Worm (Caenorhabditis elegans) whole organism, mixed stage, embryonic: ENCODE results near the gene Y39G8B.13.
A peak's percentile ranks its signal among the peaks of the same experiment; 100 is the strongest.

ENCODE experiments used
- M03D4.4 ChIP-seq: sonication (generic microtip); optimal IDR thresholded peaks from 2 replicates; lab custom pipeline; 2017; ENCODE audit warnings: mild to moderate bottlenecking, missing genetic modification characterization, missing compliant biosample characterization
- bed-3 ChIP-seq: fragments of 200-800 bp; sonication (Bioruptor generic); optimal IDR thresholded peaks from 3 replicates; lab custom pipeline; 2018; ENCODE audit warnings: mild to moderate bottlenecking, missing genetic modification characterization, moderate library complexity, missing compliant biosample characterization
- blmp-1 ChIP-seq: fragments of 150-350 bp; optimal IDR thresholded peaks from 2 replicates; lab custom pipeline; 2014; ENCODE audit warnings: missing biosample characterization, missing genetic modification characterization
- ceh-39 ChIP-seq: fragments of 150-350 bp; optimal IDR thresholded peaks from 2 replicates; lab custom pipeline; 2014; ENCODE audit warnings: missing biosample characterization, missing genetic modification characterization
- ceh-43 ChIP-seq: fragments of 200-800 bp; sonication (Bioruptor generic); optimal IDR thresholded peaks from 2 replicates; lab custom pipeline; 2018; ENCODE audit warnings: mild to moderate bottlenecking, missing genetic modification characterization, moderate library complexity, missing compliant biosample characterization
- ceh-83 ChIP-seq: fragments of 200-800 bp; sonication (Bioruptor generic); optimal IDR thresholded peaks from 2 replicates; lab custom pipeline; 2018; ENCODE audit warnings: mild to moderate bottlenecking, missing genetic modification characterization, missing compliant biosample characterization
- ces-1 ChIP-seq: fragments of 150-350 bp; optimal IDR thresholded peaks from 2 replicates; lab custom pipeline; 2014; ENCODE audit warnings: missing biosample characterization, missing genetic modification reagents, missing genetic modification characterization
- cnd-1 ChIP-seq: fragments of 200-800 bp; sonication (Bioruptor generic); optimal IDR thresholded peaks from 2 replicates; lab custom pipeline; 2018; ENCODE audit warnings: mild to moderate bottlenecking, missing genetic modification characterization, missing compliant biosample characterization
- drap-1 ChIP-seq: fragments of 200-800 bp; sonication (Bioruptor generic); optimal IDR thresholded peaks from 3 replicates; lab custom pipeline; 2018; ENCODE audit warnings: mild to moderate bottlenecking, missing genetic modification characterization, missing compliant biosample characterization
- elt-1 ChIP-seq: sonication (generic microtip); optimal IDR thresholded peaks from 2 replicates; lab custom pipeline; 2017; ENCODE audit warnings: missing genetic modification characterization, mild to moderate bottlenecking, missing compliant biosample characterization, antibody characterized with exemption, moderate library complexity, borderline replicate concordance; ENCODE audit not compliant: insufficient read depth
- elt-3 ChIP-seq: fragments of 150-350 bp; optimal IDR thresholded peaks from 2 replicates; lab custom pipeline; 2014; ENCODE audit warnings: missing biosample characterization, missing genetic modification characterization
- flh-1 ChIP-seq: fragments of 200-800 bp; sonication (Bioruptor generic); optimal IDR thresholded peaks from 2 replicates; lab custom pipeline; 2018; ENCODE audit warnings: mild to moderate bottlenecking, missing genetic modification characterization, moderate library complexity, missing compliant biosample characterization
- ham-2 ChIP-seq: fragments of 200-800 bp; sonication (Bioruptor generic); optimal IDR thresholded peaks from 2 replicates; lab custom pipeline; 2018; ENCODE audit warnings: mild to moderate bottlenecking, missing genetic modification characterization, missing compliant biosample characterization
- hlh-1 ChIP-seq: fragments of 150-350 bp; optimal IDR thresholded peaks from 2 replicates; lab custom pipeline; 2014; ENCODE audit warnings: missing biosample characterization, missing genetic modification reagents, missing genetic modification characterization
- lin-13 ChIP-seq: fragments of 150-350 bp; optimal IDR thresholded peaks from 2 replicates; lab custom pipeline; 2014; ENCODE audit warnings: missing biosample characterization, missing genetic modification characterization
- lin-32 ChIP-seq: fragments of 200-800 bp; sonication (Bioruptor generic); optimal IDR thresholded peaks from 2 replicates; lab custom pipeline; 2018; ENCODE audit warnings: mild to moderate bottlenecking, missing genetic modification characterization, missing compliant biosample characterization
- lsy-2 ChIP-seq: fragments of 150-350 bp; optimal IDR thresholded peaks from 2 replicates; lab custom pipeline; 2014; ENCODE audit warnings: missing biosample characterization, missing genetic modification characterization
- mab-5 ChIP-seq: fragments of 150-350 bp; optimal IDR thresholded peaks from 2 replicates; lab custom pipeline; 2014; ENCODE audit warnings: missing biosample characterization, missing genetic modification characterization
- mep-1 ChIP-seq: fragments of 150-350 bp; optimal IDR thresholded peaks from 2 replicates; lab custom pipeline; 2017; ENCODE audit warnings: missing biosample characterization, missing genetic modification reagents, missing genetic modification characterization, inconsistent platforms
- mls-2 ChIP-seq: sonication (generic microtip); optimal IDR thresholded peaks from 2 replicates; lab custom pipeline; 2016; ENCODE audit warnings: mild to moderate bottlenecking, missing genetic modification characterization, moderate library complexity, missing compliant biosample characterization
- nhr-12 ChIP-seq: fragments of 150-350 bp; optimal IDR thresholded peaks from 2 replicates; lab custom pipeline; 2014; ENCODE audit warnings: missing biosample characterization, missing genetic modification characterization
- nhr-2 ChIP-seq: fragments of 150-350 bp; optimal IDR thresholded peaks from 2 replicates; lab custom pipeline; 2014; ENCODE audit warnings: missing biosample characterization, missing genetic modification characterization
- nhr-237 ChIP-seq: fragments of 150-350 bp; optimal IDR thresholded peaks from 2 replicates; lab custom pipeline; 2014; ENCODE audit warnings: missing biosample characterization, missing genetic modification characterization
- nhr-28 ChIP-seq: fragments of 150-350 bp; optimal IDR thresholded peaks from 2 replicates; lab custom pipeline; 2014; ENCODE audit warnings: missing biosample characterization, missing genetic modification characterization
- nhr-76 ChIP-seq: sonication (generic microtip); optimal IDR thresholded peaks from 2 replicates; lab custom pipeline; 2017; ENCODE audit warnings: missing biosample characterization, missing genetic modification characterization
- pha-4 ChIP-seq: fragments of 150-350 bp; optimal IDR thresholded peaks from 2 replicates; lab custom pipeline; 2018; ENCODE audit warnings: missing biosample characterization, missing genetic modification reagents, missing genetic modification characterization
- sem-2 ChIP-seq: fragments of 200-800 bp; sonication (Bioruptor generic); optimal IDR thresholded peaks from 2 replicates; lab custom pipeline; 2018; ENCODE audit warnings: mild to moderate bottlenecking, missing genetic modification characterization, missing compliant biosample characterization
- snpc-4 ChIP-seq: fragments of 150-350 bp; optimal IDR thresholded peaks from 2 replicates; lab custom pipeline; 2014; ENCODE audit warnings: missing biosample characterization, missing genetic modification characterization
- sptf-1 ChIP-seq: sonication (generic microtip); optimal IDR thresholded peaks from 2 replicates; lab custom pipeline; 2017; ENCODE audit warnings: mild to moderate bottlenecking, missing genetic modification characterization, moderate library complexity, missing compliant biosample characterization
- unc-120 ChIP-seq: sonication (generic microtip); optimal IDR thresholded peaks from 2 replicates; lab custom pipeline; 2017; ENCODE audit warnings: missing genetic modification characterization, missing compliant biosample characterization; ENCODE audit not compliant: poor library complexity, severe bottlenecking
- unc-39 ChIP-seq: fragments of 150-350 bp; optimal IDR thresholded peaks from 2 replicates; lab custom pipeline; 2014; ENCODE audit warnings: missing biosample characterization, missing genetic modification characterization
- unc-62 ChIP-seq: fragments of 150-350 bp; optimal IDR thresholded peaks from 2 replicates; lab custom pipeline; 2014; ENCODE audit warnings: missing biosample characterization, missing genetic modification reagents, missing genetic modification characterization
- zip-8 ChIP-seq: fragments of 150-350 bp; optimal IDR thresholded peaks from 2 replicates; lab custom pipeline; 2014; ENCODE audit warnings: missing biosample characterization, missing genetic modification characterization
- ztf-11 ChIP-seq: fragments of 150-350 bp; optimal IDR thresholded peaks from 2 replicates; lab custom pipeline; 2014; ENCODE audit warnings: missing biosample characterization, missing genetic modification characterization

Gene Y39G8B.13

DNA sequence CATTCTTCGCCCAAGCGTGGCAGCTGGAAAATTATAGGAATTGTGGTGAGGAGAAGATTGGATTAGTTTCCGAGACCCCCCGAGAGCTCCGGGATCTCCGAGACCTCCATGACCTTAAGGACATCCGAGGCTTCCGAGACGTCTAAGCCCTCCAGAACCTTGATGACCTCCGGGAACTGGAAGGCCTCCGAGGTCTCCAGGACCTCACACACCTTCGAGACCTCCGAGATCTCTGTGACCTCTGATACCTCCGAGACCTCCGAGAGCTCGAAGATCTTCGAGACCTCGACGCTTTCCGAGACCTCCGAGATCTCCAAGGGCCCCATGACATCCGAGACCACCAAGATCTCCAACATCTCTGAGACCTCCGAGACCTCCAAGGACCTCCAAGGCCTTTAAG, 600 bp downstream of the Y39G8B.13 start:
- TF ChIP-seq ceh-83 (no peak), sptf-1 (tag; lab: Kevin White, UChicago) (no peak), ces-1 (no peak), unc-120 (no peak), bed-3 (GFP tag; lab: Kevin White, UChicago) (no peak), hlh-1 (no peak), elt-1 (tag; lab: Kevin White, UChicago) (no peak)
- TF ChIP-seq, all 35 proteins: peak for 0

DNA sequence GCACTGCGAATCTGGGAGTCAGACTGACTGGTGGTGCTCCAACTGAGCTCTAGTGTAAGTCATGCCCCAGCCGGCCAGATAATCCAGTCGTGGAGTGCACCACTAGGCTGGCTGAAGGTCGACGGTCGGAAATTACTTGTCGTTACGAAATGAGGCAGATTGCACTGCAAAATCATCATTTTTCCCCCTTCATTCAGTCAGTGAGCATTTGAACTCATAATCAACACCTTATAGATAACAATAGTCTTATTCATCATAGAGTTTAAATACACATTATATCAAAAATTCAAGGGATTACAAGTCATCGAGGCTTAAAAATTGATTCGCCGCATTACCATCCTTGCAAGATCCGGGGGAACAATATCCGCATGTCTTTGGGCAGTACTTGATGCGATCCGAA, 1.0 kb downstream of the Y39G8B.13 start:
- TF ChIP-seq ceh-39 (tag; lab: Kevin White, UChicago) = no peak
- TF ChIP-seq ztf-11 (tag; lab: Kevin White, UChicago) = no peak
- no peak for TF ChIP-seq sem-2 (GFP tag; lab: Kevin White, UChicago)
- no peak for TF ChIP-seq ceh-83
- no peak for TF ChIP-seq drap-1 (GFP tag; lab: Kevin White, UChicago)
- no peak for TF ChIP-seq nhr-2 (tag; lab: Kevin White, UChicago)
- TF ChIP-seq unc-62 (GFP tag; lab: Kevin White, UChicago) = no peak
- TF ChIP-seq pha-4 (tag; lab: Kevin White, UChicago) = no peak
- TF ChIP-seq mls-2 (tag; lab: Kevin White, UChicago) = no peak
- no peak for TF ChIP-seq lin-13
- TF ChIP-seq unc-39 (tag; lab: Kevin White, UChicago) = no peak
- TF ChIP-seq blmp-1 (tag; lab: Kevin White, UChicago) = no peak
- TF ChIP-seq unc-120 = no peak
- TF ChIP-seq mep-1 (tag; lab: Kevin White, UChicago) = no peak
- TF ChIP-seq elt-3 (tag; lab: Kevin White, UChicago) = no peak
- no peak for TF ChIP-seq ces-1
- TF ChIP-seq nhr-12 (tag; lab: Kevin White, UChicago) = no peak

DNA sequence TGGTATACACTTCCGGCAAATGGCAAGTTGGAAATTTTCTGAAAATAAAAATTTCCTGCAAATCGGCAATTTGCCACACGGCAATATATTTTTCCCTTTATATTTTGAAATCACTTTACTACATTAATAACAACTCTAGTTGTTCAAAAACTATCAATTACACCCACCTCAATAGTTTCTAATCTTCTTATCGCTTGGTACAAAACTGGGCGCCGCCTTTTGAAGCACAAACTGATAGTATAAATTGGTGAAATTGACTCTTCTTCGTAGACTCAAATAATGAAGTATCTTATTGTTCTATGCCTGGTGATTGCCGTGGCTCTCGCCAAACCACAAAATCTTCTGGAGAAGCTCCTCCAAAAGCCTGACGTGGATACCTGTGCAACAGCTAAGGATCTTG, 1.8 kb downstream of the Y39G8B.13 start, which contains the start of gene Y39G8B.9:
Gene Y39G8B.9, plus strand, starts transcription at position 269 of the 400 bp plus-strand sequence.
- no peak for TF ChIP-seq flh-1 (GFP tag; lab: Kevin White, UChicago)
- TF ChIP-seq unc-39 (tag; lab: Kevin White, UChicago) = no peak
- TF ChIP-seq cnd-1 (tag; lab: Kevin White, UChicago) = no peak
- no peak for TF ChIP-seq mls-2 (tag; lab: Kevin White, UChicago)
- TF ChIP-seq pha-4 (tag; lab: Kevin White, UChicago) = no peak
- no peak for TF ChIP-seq ceh-43
- TF ChIP-seq, all 35 proteins: peak for 0

DNA sequence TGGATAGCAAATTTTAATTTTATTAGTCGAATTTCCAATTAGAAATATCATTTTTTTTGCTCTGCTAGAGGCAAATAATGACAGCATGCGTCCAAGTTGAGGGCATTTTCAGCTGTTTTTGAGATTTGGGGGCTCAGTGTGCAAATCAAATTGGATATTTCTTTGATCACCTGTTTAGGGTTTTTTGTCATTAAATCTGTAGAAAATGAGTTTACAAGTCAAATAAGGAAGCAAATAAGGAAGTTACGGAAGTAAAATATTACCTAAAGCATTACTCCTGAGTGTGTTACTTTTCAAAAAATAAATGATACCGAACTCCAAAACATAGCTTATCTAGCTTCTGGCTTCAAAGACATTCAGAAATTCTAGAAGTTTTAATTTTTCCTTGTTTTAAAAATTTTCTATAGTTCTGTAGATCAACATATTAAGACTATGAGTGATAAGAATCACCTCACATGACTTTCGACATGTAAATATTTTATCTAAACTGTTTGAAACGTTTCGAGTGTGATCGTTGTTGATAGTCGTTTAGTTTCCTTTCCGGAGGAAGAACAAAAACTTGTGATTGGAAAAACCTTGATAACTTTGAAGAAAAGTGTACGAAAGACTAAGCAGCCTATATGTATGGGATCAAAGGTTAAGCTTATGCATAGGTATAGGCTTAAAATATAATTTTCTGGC, 2.9 kb downstream of the Y39G8B.13 start, which contains the start of gene sre-48:
Gene sre-48, minus strand, starts transcription at position 51 of the 681 bp plus-strand sequence.
- TF ChIP-seq ztf-11 (tag; lab: Kevin White, UChicago) (no peak), nhr-237 (tag; lab: Kevin White, UChicago) (no peak)

DNA sequence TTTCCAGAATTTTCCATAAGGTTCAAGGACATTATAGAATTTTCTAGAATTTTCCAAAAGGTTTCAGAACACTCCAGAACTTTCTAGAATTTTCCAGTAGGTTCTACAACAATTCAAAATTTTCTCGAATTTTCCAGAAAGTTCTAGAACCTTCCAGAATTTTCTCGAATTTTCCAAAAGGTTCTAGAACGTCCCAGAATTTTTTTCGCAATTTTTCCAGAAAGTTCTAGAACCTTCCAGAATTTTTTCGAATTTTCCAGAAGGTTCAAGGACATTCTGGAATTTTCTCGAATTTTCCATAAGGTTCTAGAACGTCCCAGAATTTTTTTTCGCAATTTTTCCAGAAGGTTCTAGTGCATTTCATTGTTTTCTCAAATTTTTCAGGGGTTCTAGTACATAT, 5.1 kb downstream of the Y39G8B.13 start:
- TF ChIP-seq unc-120 (no peak), cnd-1 (tag; lab: Kevin White, UChicago) (no peak), elt-1 (tag; lab: Kevin White, UChicago) (no peak), mls-2 (tag; lab: Kevin White, UChicago) (no peak)

DNA sequence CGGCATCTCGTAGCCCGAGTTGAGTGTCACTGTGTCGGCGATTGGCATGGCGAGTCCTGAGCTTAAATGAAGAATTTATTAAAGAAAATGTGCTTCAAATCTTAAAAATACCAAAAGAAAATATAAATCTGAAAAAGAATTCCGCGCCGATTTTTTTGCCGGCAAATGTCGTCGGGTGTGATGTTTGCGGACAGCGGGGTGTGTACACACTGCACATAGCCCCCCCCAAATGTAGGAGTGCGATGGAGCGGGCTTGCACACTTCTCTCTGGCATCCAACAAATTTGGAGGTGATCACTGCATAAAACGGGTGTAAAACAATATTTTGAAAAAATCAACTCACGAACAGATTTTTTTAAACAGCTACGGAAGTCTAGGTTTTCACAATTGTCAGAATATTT, 6.7 kb downstream of the Y39G8B.13 start, which contains the start of gene Y39G8B.2:
Gene Y39G8B.2, minus strand, starts transcription at position 61 of the 400 bp plus-strand sequence.
- TF ChIP-seq nhr-28 (tag; lab: Kevin White, UChicago) (no peak), nhr-76 (no peak), sptf-1 (tag; lab: Kevin White, UChicago) (peak; percentile 82), ceh-83 (peak; percentile 52), lin-32 (GFP tag; lab: Kevin White, UChicago) (no peak), mep-1 (tag; lab: Kevin White, UChicago) (peak; percentile 82), unc-39 (tag; lab: Kevin White, UChicago) (no peak), ceh-43 (peak; percentile 38), blmp-1 (tag; lab: Kevin White, UChicago) (no peak), lin-13 (peak; percentile 91), nhr-2 (tag; lab: Kevin White, UChicago) (no peak), lsy-2 (tag; lab: Kevin White, UChicago) (peak; percentile 86), unc-120 (peak; percentile 96), bed-3 (GFP tag; lab: Kevin White, UChicago) (no peak), zip-8 (tag; lab: Kevin White, UChicago) (no peak), flh-1 (GFP tag; lab: Kevin White, UChicago) (no peak), hlh-1 (peak; percentile 47), ham-2 (GFP tag; lab: Kevin White, UChicago) (peak; percentile 67), elt-3 (tag; lab: Kevin White, UChicago) (no peak), mab-5 (tag; lab: Kevin White, UChicago) (no peak), nhr-237 (tag; lab: Kevin White, UChicago) (peak; percentile 79), sem-2 (GFP tag; lab: Kevin White, UChicago) (no peak), nhr-12 (tag; lab: Kevin White, UChicago) (no peak), ces-1 (peak; percentile 55), pha-4 (tag; lab: Kevin White, UChicago) (peak; percentile 90), cnd-1 (tag; lab: Kevin White, UChicago) (peak; percentile 78), ztf-11 (tag; lab: Kevin White, UChicago) (peak; percentile 41), elt-1 (tag; lab: Kevin White, UChicago) (no peak), ceh-39 (tag; lab: Kevin White, UChicago) (peak; percentile 66), M03D4.4 (tag; lab: Kevin White, UChicago) (peak; percentile 34), snpc-4 (tag; lab: Kevin White, UChicago) (no peak), unc-62 (GFP tag; lab: Kevin White, UChicago) (peak; percentile 13), mls-2 (tag; lab: Kevin White, UChicago) (peak; percentile 70)
